Worm (Caenorhabditis elegans) whole organism, young adult: ENCODE results near the gene Y67D8B.5.

ENCODE experiments used
- C06A6.2 ChIP-seq: fragments of 200-800 bp; sonication (Bioruptor generic); conservative IDR thresholded peaks from 2 replicates; pipeline ENCODE4 v1.3.6; 2022; ENCODE audit warnings: missing genetic modification characterization, missing compliant biosample characterization
- F39B2.1 ChIP-seq: fragments of 200-800 bp; sonication (Bioruptor generic); IDR thresholded peaks from 2 replicates; pipeline ENCODE4 v1.3.6; 2022; ENCODE audit warnings: missing genetic modification reagents, missing genetic modification characterization, missing compliant biosample characterization
- F52B5.7 ChIP-seq: sonication (generic microtip); optimal IDR thresholded peaks from 2 replicates; lab custom pipeline; 2016; ENCODE audit warnings: mild to moderate bottlenecking, missing genetic modification characterization, missing compliant biosample characterization
- F55B11.4 ChIP-seq: sonication (generic microtip); optimal IDR thresholded peaks from 2 replicates; lab custom pipeline; 2016; ENCODE audit warnings: missing compliant biosample characterization, missing genetic modification characterization, borderline replicate concordance; ENCODE audit not compliant: insufficient read depth
- K12H6.12 ChIP-seq: fragments of 200-800 bp; sonication (Bioruptor generic); optimal IDR thresholded peaks from 2 replicates; lab custom pipeline; 2018; ENCODE audit warnings: mild to moderate bottlenecking, missing genetic modification characterization, missing compliant biosample characterization
- T26A5.8 ChIP-seq: sonication (generic microtip); optimal IDR thresholded peaks from 2 replicates; lab custom pipeline; 2016; ENCODE audit warnings: missing genetic modification characterization, missing compliant biosample characterization
- Y56A3A.18 ChIP-seq: fragments of 200-800 bp; sonication (Bioruptor generic); IDR thresholded peaks from 2 replicates; pipeline ENCODE4 v1.3.6; 2022; ENCODE audit warnings: missing genetic modification reagents, missing genetic modification characterization, missing compliant biosample characterization
- ama-1 ChIP-seq, 3 experiments: fragments of 150-350 bp in 1 of 3; sonication (generic microtip) in 2 of 3; optimal IDR thresholded peaks; 2 replicates each; lab custom pipeline; 2014 to 2018; ENCODE audit warnings: missing biosample characterization in 2 of 3, missing genetic modification characterization in 2 of 3, missing genetic modification reagents in 2 of 3
- atf-7 ChIP-seq: sonication (generic microtip); optimal IDR thresholded peaks from 2 replicates; lab custom pipeline; 2017; ENCODE audit warnings: mild to moderate bottlenecking, missing genetic modification characterization, missing compliant biosample characterization
- attf-5 ChIP-seq: fragments of 200-800 bp; sonication (Bioruptor generic); optimal IDR thresholded peaks from 2 replicates; lab custom pipeline; 2018; ENCODE audit warnings: mild to moderate bottlenecking, missing genetic modification characterization, missing compliant biosample characterization
- bed-2 ChIP-seq: fragments of 200-800 bp; sonication (Bioruptor generic); IDR thresholded peaks from 2 replicates; pipeline ENCODE4 v1.3.6; 2022; ENCODE audit warnings: missing genetic modification reagents, missing genetic modification characterization, missing compliant biosample characterization
- ccch-3 ChIP-seq: fragments of 200-800 bp; sonication (Bioruptor generic); optimal IDR thresholded peaks from 2 replicates; lab custom pipeline; 2018; ENCODE audit warnings: mild to moderate bottlenecking, missing genetic modification characterization, missing compliant biosample characterization
- cebp-1 ChIP-seq, 2 experiments: fragments of 200-800 bp in 1 of 2; sonication (Bioruptor generic) in 1 of 2; sonication (generic microtip) in 1 of 2; IDR thresholded peaks in 1 of 2; optimal IDR thresholded peaks in 1 of 2; 2 replicates each; pipeline versions ENCODE4 v1.3.6 to Lab custom; 2017 to 2022; ENCODE audit warnings: missing compliant biosample characterization in 2 of 2, missing genetic modification characterization in 2 of 2, mild to moderate bottlenecking in 1 of 2, missing genetic modification reagents in 1 of 2, moderate library complexity in 1 of 2
- cebp-2 ChIP-seq: fragments of 200-800 bp; sonication (Bioruptor generic); IDR thresholded peaks from 2 replicates; pipeline ENCODE4 v1.3.6; 2022; ENCODE audit warnings: missing genetic modification characterization, missing compliant biosample characterization
- ceh-100 ChIP-seq: fragments of 200-800 bp; sonication (Bioruptor generic); IDR thresholded peaks from 2 replicates; pipeline ENCODE4 v1.3.6; 2022; ENCODE audit warnings: missing genetic modification reagents, missing genetic modification characterization, missing compliant biosample characterization
- chd-7 ChIP-seq: sonication (generic microtip); optimal IDR thresholded peaks from 2 replicates; lab custom pipeline; 2016; ENCODE audit warnings: mild to moderate bottlenecking, missing genetic modification characterization, moderate library complexity, missing compliant biosample characterization
- die-1 ChIP-seq: sonication (generic microtip); optimal IDR thresholded peaks from 2 replicates; lab custom pipeline; 2016; ENCODE audit warnings: missing genotype, mild to moderate bottlenecking, missing genetic modification characterization, missing compliant biosample characterization
- dox-1 ChIP-seq: fragments of 200-800 bp; sonication (Bioruptor generic); IDR thresholded peaks from 2 replicates; pipeline ENCODE4 v1.3.6; 2022; ENCODE audit warnings: missing genetic modification reagents, missing genetic modification characterization, missing compliant biosample characterization
- ets-4 ChIP-seq: fragments of 200-800 bp; sonication (Bioruptor generic); optimal IDR thresholded peaks from 2 replicates; lab custom pipeline; 2018; ENCODE audit warnings: mild to moderate bottlenecking, missing genetic modification characterization, missing compliant biosample characterization
- gei-17 ChIP-seq: fragments of 200-800 bp; sonication (Bioruptor generic); optimal IDR thresholded peaks from 2 replicates; lab custom pipeline; 2018; ENCODE audit warnings: mild to moderate bottlenecking, missing genetic modification characterization, missing compliant biosample characterization
- let-526 ChIP-seq: fragments of 200-800 bp; sonication (Bioruptor generic); IDR thresholded peaks from 2 replicates; pipeline ENCODE4 v1.3.6; 2022; ENCODE audit warnings: missing genetic modification reagents, missing genetic modification characterization, missing compliant biosample characterization
- lin-35 ChIP-seq, 3 experiments: fragments of 150-350 bp in 2 of 3; sonication (generic microtip) in 1 of 3; optimal IDR thresholded peaks; 2 replicates each; lab custom pipeline; 2014 to 2018; ENCODE audit warnings: missing biosample characterization in 3 of 3, missing genetic modification characterization in 3 of 3, missing genetic modification reagents in 3 of 3
- lin-40 ChIP-seq: sonication (generic microtip); optimal IDR thresholded peaks from 2 replicates; lab custom pipeline; 2016; ENCODE audit warnings: missing genetic modification characterization, mild to moderate bottlenecking, missing compliant biosample characterization, missing genotype, missing genetic modification reagents
- lin-54 ChIP-seq: fragments of 200-800 bp; sonication (Bioruptor generic); optimal IDR thresholded peaks from 2 replicates; lab custom pipeline; 2018; ENCODE audit warnings: mild to moderate bottlenecking, missing genetic modification characterization, missing compliant biosample characterization
- lsy-27 ChIP-seq: sonication (generic microtip); optimal IDR thresholded peaks from 2 replicates; lab custom pipeline; 2017; ENCODE audit warnings: missing genetic modification characterization, mild to moderate bottlenecking, missing compliant biosample characterization, antibody characterized with exemption, missing genotype, borderline replicate concordance; ENCODE audit not compliant: insufficient read depth
- madf-8 ChIP-seq: fragments of 200-800 bp; sonication (Bioruptor generic); conservative IDR thresholded peaks from 2 replicates; pipeline ENCODE4 v1.3.6; 2022; ENCODE audit warnings: missing genetic modification reagents, missing genetic modification characterization, missing compliant biosample characterization
- mcd-1 ChIP-seq: fragments of 200-800 bp; sonication (Bioruptor generic); IDR thresholded peaks from 2 replicates; pipeline ENCODE4 v1.3.6; 2022; ENCODE audit warnings: missing genetic modification reagents, missing genetic modification characterization, missing compliant biosample characterization
- nfya-1 ChIP-seq: sonication (generic microtip); optimal IDR thresholded peaks from 2 replicates; lab custom pipeline; 2017; ENCODE audit warnings: antibody characterized with exemption, missing compliant biosample characterization, missing genetic modification characterization, borderline replicate concordance; ENCODE audit not compliant: insufficient read depth
- nfyb-1 ChIP-seq: fragments of 200-800 bp; sonication (Bioruptor generic); IDR thresholded peaks from 2 replicates; pipeline ENCODE4 v1.3.6; 2022; ENCODE audit warnings: missing genetic modification reagents, missing genetic modification characterization, missing compliant biosample characterization
- nhr-179 ChIP-seq: sonication (generic microtip); optimal IDR thresholded peaks from 2 replicates; lab custom pipeline; 2016; ENCODE audit warnings: mild to moderate bottlenecking, missing genetic modification characterization, missing compliant biosample characterization
- nhr-27 ChIP-seq: fragments of 200-800 bp; sonication (Bioruptor generic); optimal IDR thresholded peaks from 2 replicates; lab custom pipeline; 2018; ENCODE audit warnings: mild to moderate bottlenecking, missing genetic modification characterization, moderate library complexity, missing compliant biosample characterization
- nhr-80 ChIP-seq: sonication (generic microtip); optimal IDR thresholded peaks from 2 replicates; lab custom pipeline; 2016; ENCODE audit warnings: missing genetic modification characterization, missing compliant biosample characterization
- nhr-90 ChIP-seq: sonication (generic microtip); optimal IDR thresholded peaks from 2 replicates; lab custom pipeline; 2016; ENCODE audit warnings: missing genotype, mild to moderate bottlenecking, missing genetic modification characterization, missing compliant biosample characterization
- pha-4 ChIP-seq: fragments of 150-350 bp; sonication (generic microtip); optimal IDR thresholded peaks from 2 replicates; lab custom pipeline; 2014; ENCODE audit warnings: missing biosample characterization, missing genetic modification reagents, missing genetic modification characterization
- rec-8 ChIP-seq, 2 experiments: sonication (generic microtip); optimal IDR thresholded peaks; 2 replicates each; lab custom pipeline; 2016; ENCODE audit warnings: mild to moderate bottlenecking in 2 of 2, missing genetic modification characterization in 2 of 2, missing genetic modification reagents in 2 of 2, missing genotype in 2 of 2, missing biosample characterization in 1 of 2, missing compliant biosample characterization in 1 of 2, moderate library complexity in 1 of 2
- repo-1 ChIP-seq: sonication (generic microtip); optimal IDR thresholded peaks from 2 replicates; lab custom pipeline; 2017; ENCODE audit warnings: mild to moderate bottlenecking, missing genetic modification characterization, missing compliant biosample characterization
- sdz-38 ChIP-seq: sonication (generic microtip); optimal IDR thresholded peaks from 2 replicates; lab custom pipeline; 2016; ENCODE audit warnings: missing genotype, missing genetic modification characterization, missing compliant biosample characterization
- tbp1 ChIP-seq: fragments of 200-800 bp; sonication (Bioruptor generic); optimal IDR thresholded peaks from 2 replicates; lab custom pipeline; 2018; ENCODE audit warnings: mild to moderate bottlenecking, missing genetic modification characterization, missing compliant biosample characterization
- unc-130 ChIP-seq: sonication (generic microtip); optimal IDR thresholded peaks from 2 replicates; lab custom pipeline; 2016; ENCODE audit warnings: missing genetic modification reagents, missing genetic modification characterization, missing compliant biosample characterization
- zfh-2 ChIP-seq: fragments of 200-800 bp; sonication (Bioruptor generic); conservative IDR thresholded peaks from 2 replicates; pipeline ENCODE4 v1.3.6; 2022; ENCODE audit warnings: missing genetic modification reagents, missing genetic modification characterization, missing compliant biosample characterization
- ztf-18 ChIP-seq: sonication (generic microtip); optimal IDR thresholded peaks from 2 replicates; lab custom pipeline; 2016; ENCODE audit warnings: missing genotype, mild to moderate bottlenecking, missing genetic modification characterization, missing compliant biosample characterization
- ztf-22 ChIP-seq: fragments of 200-800 bp; sonication (Bioruptor generic); optimal IDR thresholded peaks from 2 replicates; lab custom pipeline; 2018; ENCODE audit warnings: mild to moderate bottlenecking, missing genetic modification characterization, moderate library complexity, missing compliant biosample characterization
- ztf-3 ChIP-seq: fragments of 200-800 bp; sonication (Bioruptor generic); optimal IDR thresholded peaks from 2 replicates; lab custom pipeline; 2018; ENCODE audit warnings: mild to moderate bottlenecking, missing genetic modification characterization, missing compliant biosample characterization

The Y67D8B.5 gene

DNA sequence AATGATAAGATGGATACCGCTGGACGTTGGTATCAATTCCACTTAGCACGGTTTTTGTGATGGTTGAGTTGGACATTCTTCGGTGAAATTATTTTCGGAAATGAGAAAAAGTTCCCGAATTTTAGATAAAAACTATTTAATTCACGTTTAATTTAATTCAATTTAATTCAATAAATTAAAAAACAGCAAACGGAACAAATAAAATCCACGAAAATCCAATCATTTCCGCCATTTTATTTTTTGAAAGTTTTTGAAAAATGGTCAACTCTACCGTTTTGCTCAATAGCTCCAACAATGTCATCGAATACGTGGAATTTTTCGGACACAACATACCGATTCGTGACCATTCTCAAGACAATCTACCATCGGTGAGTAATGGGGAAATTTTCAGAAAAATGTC, at the start of gene Y67D8B.5, which contains the start of gene Y67D8B.3:
Gene Y67D8B.5, plus strand, starts transcription at position 233 of the 400 bp plus-strand sequence.
Gene Y67D8B.3, minus strand, starts transcription at position 101 of the 400 bp plus-strand sequence.
- TF ChIP-seq repo-1 (tag; lab: Kevin White, UChicago), result no peak
- TF ChIP-seq T26A5.8, result no peak
- TF ChIP-seq Y56A3A.18 (GFP tag; lab: Robert Waterston, UW), result no peak
- no peak for TF ChIP-seq F39B2.1 (GFP tag; lab: Robert Waterston, UW)
- TF ChIP-seq F55B11.4 (tag; lab: Kevin White, UChicago), result no peak
- TF ChIP-seq, all 124 proteins: peak for 0

DNA sequence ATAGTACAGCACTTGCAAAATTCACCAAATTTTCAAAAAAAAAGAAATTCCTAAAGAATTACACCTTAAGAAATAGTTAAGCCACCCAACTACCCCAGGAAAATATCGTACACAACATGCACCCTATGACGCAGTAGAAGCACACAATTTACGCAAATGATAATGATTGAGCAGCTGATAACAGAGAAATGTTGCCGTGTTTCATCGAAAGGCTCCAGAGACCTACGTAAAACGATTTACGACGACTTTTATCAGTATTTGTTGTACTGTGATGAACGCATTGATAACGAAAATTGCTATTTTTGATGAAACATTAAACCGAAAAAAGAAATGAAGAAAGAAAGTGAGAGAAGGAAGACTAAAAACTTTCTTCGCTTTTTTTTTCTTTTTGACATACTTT, 44.0 kb upstream of the Y67D8B.5 start:
- TF ChIP-seq atf-7 (tag; lab: Kevin White, UChicago), result peak; percentile 51
- no peak for TF ChIP-seq madf-8 (GFP tag; lab: Robert Waterston, UW)
- no peak for TF ChIP-seq bed-2 (GFP tag; lab: Robert Waterston, UW)
- TF ChIP-seq nhr-80 (tag; lab: Kevin White, UChicago), result peak; percentile 93
- no peak for TF ChIP-seq nfya-1 (tag; lab: Kevin White, UChicago)
- TF ChIP-seq ztf-22 (GFP tag; lab: Kevin White, UChicago), result peak; percentile 58
- TF ChIP-seq dox-1 (GFP tag; lab: Robert Waterston, UW), result peak; percentile 26; the same call in 1 of the 2 replicates
- no peak for TF ChIP-seq C06A6.2 (GFP tag; lab: Robert Waterston, UW)
- peak; percentile 12 for TF ChIP-seq pha-4 (tag; lab: Kevin White, UChicago)
- TF ChIP-seq nhr-27 (tag; lab: Kevin White, UChicago), result no peak
- no peak for TF ChIP-seq nhr-179

ce11 chrIV:3160785-3161184, 41.4 kb upstream of the Y67D8B.5 start:
- TF ChIP-seq nfyb-1 (GFP tag; lab: Robert Waterston, UW), result peak; percentile 79; the same call in 1 of the 2 replicates
- TF ChIP-seq lsy-27 (tag; lab: Kevin White, UChicago), result no peak
- no peak for TF ChIP-seq unc-130 (GFP tag; lab: Kevin White, UChicago)
- TF ChIP-seq gei-17 (GFP tag; lab: Kevin White, UChicago), result peak; percentile 52
- TF ChIP-seq sdz-38 (tag; lab: Kevin White, UChicago), result no peak
- peak; percentile 32 for TF ChIP-seq repo-1 (tag; lab: Kevin White, UChicago)
- no peak for TF ChIP-seq F52B5.7
- peak; percentile 86 for TF ChIP-seq lin-40
- TF ChIP-seq tbp1 (GFP tag; lab: Kevin White, UChicago), result peak; percentile 22
- TF ChIP-seq let-526 (GFP tag; lab: Robert Waterston, UW), result no peak
- TF ChIP-seq ztf-3 (GFP tag; lab: Kevin White, UChicago), result no peak
- TF ChIP-seq nhr-80 (tag; lab: Kevin White, UChicago), result peak; percentile 68
- TF ChIP-seq ccch-3 (GFP tag; lab: Kevin White, UChicago), result no peak
- peak; percentile 68 for TF ChIP-seq dox-1 (GFP tag; lab: Robert Waterston, UW)
- TF ChIP-seq nhr-90, result peak; percentile 33
- peak; percentile 37 for TF ChIP-seq lin-54
- peak; percentile 72 for TF ChIP-seq attf-5 (GFP tag; lab: Kevin White, UChicago)
- no peak for TF ChIP-seq ama-1 (optimal IDR thresholded peaks at IDR 0.05; lab: Kevin White, UChicago)
- TF ChIP-seq ama-1 (GFP tag; optimal IDR thresholded peaks at IDR 0.05; lab: Kevin White, UChicago), result peak in 1 of 2 experiments; percentile 9
- TF ChIP-seq ceh-100 (GFP tag; lab: Robert Waterston, UW), result peak; percentile 36; the same call in 1 of the 2 replicates
- TF ChIP-seq zfh-2, result peak; percentile 88
- peak; percentile 15 for TF ChIP-seq ztf-18 (tag; lab: Kevin White, UChicago)
- peak; percentile 20 for TF ChIP-seq die-1 (tag; lab: Kevin White, UChicago)
- peak in 1 of 3 experiments; percentile 42 for TF ChIP-seq lin-35 (GFP tag; optimal IDR thresholded peaks at IDR 0.05; lab: Kevin White, UChicago)
- peak; percentile 56 for TF ChIP-seq mcd-1 (GFP tag; lab: Robert Waterston, UW)
- no peak for TF ChIP-seq rec-8 (tag; optimal IDR thresholded peaks at IDR 0.05; lab: Kevin White, UChicago)
- peak; percentile 78 for TF ChIP-seq K12H6.12 (tag; lab: Kevin White, UChicago)
- no peak for TF ChIP-seq cebp-1 (GFP tag; IDR thresholded peaks at IDR 0.05; lab: Robert Waterston, UW)
- TF ChIP-seq cebp-1 (tag; optimal IDR thresholded peaks at IDR 0.05; lab: Kevin White, UChicago), result peak; percentile 81
- peak; percentile 39; the same call in 1 of the 2 replicates for TF ChIP-seq C06A6.2 (GFP tag; lab: Robert Waterston, UW)
- peak; percentile 6 for TF ChIP-seq ets-4
- no peak for TF ChIP-seq cebp-2 (GFP tag; lab: Robert Waterston, UW)
- TF ChIP-seq chd-7, result peak; percentile 57
